Worm (Caenorhabditis elegans) whole organism, L4/young adult: ENCODE data around the gene ndx-9.

Experiments
- W03F9.2 ChIP-seq: fragments of 150-350 bp; optimal IDR thresholded peaks from 2 replicates; lab custom pipeline; 2014; ENCODE audit warnings: missing biosample characterization, missing genetic modification characterization
- dao-5 ChIP-seq: sonication (generic microtip); optimal IDR thresholded peaks from 2 replicates; lab custom pipeline; 2016; ENCODE audit warnings: missing genotype, missing genetic modification characterization, moderate library complexity, missing compliant biosample characterization
- him-1 ChIP-seq: sonication (generic microtip); optimal IDR thresholded peaks from 2 replicates; lab custom pipeline; 2016; ENCODE audit warnings: missing genotype, missing genetic modification reagents, missing genetic modification characterization, missing compliant biosample characterization

DNA sequence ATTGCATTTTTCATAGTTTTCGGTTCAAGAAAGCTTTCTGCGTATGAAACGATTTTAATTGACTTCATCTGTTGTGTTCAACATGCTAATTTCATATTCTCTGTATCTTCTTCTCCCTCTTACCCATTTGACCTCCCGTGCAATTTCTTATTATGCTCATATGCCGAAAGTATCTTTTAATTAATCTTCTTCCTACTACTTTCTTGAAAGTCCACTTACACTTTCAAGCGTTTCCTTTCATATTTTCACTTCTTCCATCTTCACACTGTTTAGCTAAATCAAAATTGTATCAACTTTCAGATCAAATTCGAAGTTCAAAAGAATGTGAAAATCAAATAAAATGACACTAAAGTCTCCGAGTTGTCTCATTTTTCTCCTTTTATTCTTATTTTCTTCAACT is 21.1 kb downstream of the ndx-9 start, which contains the start of gene F13H10.5:
- TF ChIP-seq him-1: no peak
- TF ChIP-seq W03F9.2 (tag; lab: Kevin White, UChicago): no peak
- TF ChIP-seq dao-5 (tag; lab: Kevin White, UChicago): no peak
